Worm (Caenorhabditis elegans) whole organism, early embryonic: ENCODE measurements around the gene F19C7.8.

Experiments
- flt-1 ChIP-seq: fragments of 200-800 bp; sonication (Bioruptor generic); IDR thresholded peaks from 2 replicates; pipeline ENCODE4 v1.3.6; 2022; ENCODE audit warnings: missing genetic modification characterization, missing compliant biosample characterization
- hmg-4 ChIP-seq: fragments of 200-800 bp; sonication (Bioruptor generic); optimal IDR thresholded peaks from 2 replicates; lab custom pipeline; 2018; ENCODE audit warnings: mild to moderate bottlenecking, missing genetic modification characterization, missing compliant biosample characterization
- pes-1 ChIP-seq: fragments of 200-800 bp; sonication (Bioruptor generic); IDR thresholded peaks from 2 replicates; pipeline ENCODE4 v1.3.6; 2022; ENCODE audit warnings: missing genetic modification reagents, missing genetic modification characterization, missing compliant biosample characterization
- tbx-37 ChIP-seq: fragments of 200-800 bp; sonication (Bioruptor generic); conservative IDR thresholded peaks from 2 replicates; pipeline ENCODE4 v1.3.6; 2022; ENCODE audit warnings: missing genetic modification reagents, missing genetic modification characterization, missing compliant biosample characterization

- no peak for TF ChIP-seq flt-1 (GFP tag; lab: Robert Waterston, UW)
- no peak for TF ChIP-seq tbx-37 (GFP tag; lab: Robert Waterston, UW)
- TF ChIP-seq hmg-4 (GFP tag; lab: Kevin White, UChicago), result no peak
- no peak for TF ChIP-seq pes-1 (GFP tag; lab: Robert Waterston, UW)
Measured at ce11 chrIV:4585991-4586390, 51.9 kb downstream of the F19C7.8 start.
